Worm (Caenorhabditis elegans) whole organism, L1 larva: ENCODE data around the gene sdc-3.

ENCODE experiments used
- C04F5.9 ChIP-seq: sonication (generic microtip); optimal IDR thresholded peaks from 2 replicates; lab custom pipeline; 2016; ENCODE audit warnings: missing genetic modification characterization, missing compliant biosample characterization
- F16B12.6 ChIP-seq: fragments of 150-350 bp; optimal IDR thresholded peaks from 2 replicates; lab custom pipeline; 2014; ENCODE audit warnings: missing biosample characterization, missing genetic modification characterization
- Y116A8C.19 ChIP-seq: sonication (generic microtip); optimal IDR thresholded peaks from 2 replicates; lab custom pipeline; 2016; ENCODE audit warnings: missing compliant biosample characterization, missing genetic modification characterization, borderline replicate concordance
- alr-1 ChIP-seq: fragments of 200-800 bp; sonication (Bioruptor generic); optimal IDR thresholded peaks from 2 replicates; lab custom pipeline; 2018; ENCODE audit warnings: borderline replicate concordance, mild to moderate bottlenecking, missing genetic modification characterization, missing compliant biosample characterization
- ama-1 ChIP-seq: fragments of 150-350 bp; optimal IDR thresholded peaks from 2 replicates; lab custom pipeline; 2014
- ceh-8 ChIP-seq: fragments of 200-800 bp; sonication (Bioruptor generic); optimal IDR thresholded peaks from 2 replicates; lab custom pipeline; 2018; ENCODE audit warnings: mild to moderate bottlenecking, missing genetic modification characterization, moderate library complexity, missing compliant biosample characterization
- efl-1 ChIP-seq, 4 experiments: fragments of 150-350 bp; optimal IDR thresholded peaks in 3 of 4; peaks in 1 of 4; 1 replicate in 1 of 4; 2 replicates in 3 of 4; lab custom pipeline; 2014; ENCODE audit warnings: missing biosample characterization in 2 of 4, missing genetic modification characterization in 2 of 4, missing genetic modification reagents in 2 of 4
- efl-3 ChIP-seq: fragments of 200-800 bp; sonication (Bioruptor generic); optimal IDR thresholded peaks from 2 replicates; lab custom pipeline; 2018; ENCODE audit warnings: mild to moderate bottlenecking, missing genetic modification characterization, missing compliant biosample characterization
- elt-3 ChIP-seq, 6 experiments: fragments of 150-350 bp in 1 of 6; sonication (generic microtip); optimal IDR thresholded peaks; 2 replicates each; lab custom pipeline; 2017 to 2018; ENCODE audit warnings: missing biosample characterization in 6 of 6, missing genetic modification characterization in 6 of 6, inconsistent platforms in 1 of 6
- fos-1 ChIP-seq: fragments of 150-350 bp; optimal IDR thresholded peaks from 2 replicates; lab custom pipeline; 2014; ENCODE audit warnings: missing biosample characterization, missing genetic modification characterization
- grh-1 ChIP-seq: fragments of 200-800 bp; sonication (Bioruptor generic); IDR thresholded peaks from 2 replicates; pipeline ENCODE4 v1.3.6; 2022; ENCODE audit warnings: missing genetic modification reagents, missing genetic modification characterization, missing compliant biosample characterization
- isw-1 ChIP-seq: fragments of 200-800 bp; sonication (Bioruptor generic); IDR thresholded peaks from 2 replicates; pipeline ENCODE4 v1.3.6; 2022; ENCODE audit warnings: missing genetic modification characterization, missing compliant biosample characterization
- jun-1 ChIP-seq: fragments of 150-350 bp; optimal IDR thresholded peaks from 2 replicates; lab custom pipeline; 2014; ENCODE audit warnings: missing biosample characterization, missing genetic modification reagents, missing genetic modification characterization
- lin-13 ChIP-seq: fragments of 150-350 bp; optimal IDR thresholded peaks from 2 replicates; lab custom pipeline; 2014; ENCODE audit warnings: missing biosample characterization, missing genetic modification reagents, missing genetic modification characterization
- lin-14 ChIP-seq: fragments of 200-800 bp; sonication (Bioruptor generic); optimal IDR thresholded peaks from 2 replicates; lab custom pipeline; 2018; ENCODE audit warnings: mild to moderate bottlenecking, missing genetic modification characterization, moderate library complexity, missing compliant biosample characterization
- lin-35 ChIP-seq, 2 experiments: fragments of 150-350 bp; optimal IDR thresholded peaks; 2 replicates each; lab custom pipeline; 2014; ENCODE audit warnings: missing biosample characterization in 2 of 2, missing genetic modification characterization in 2 of 2, missing genetic modification reagents in 2 of 2
- nhr-19 ChIP-seq: fragments of 200-800 bp; sonication (Bioruptor generic); conservative IDR thresholded peaks from 2 replicates; pipeline ENCODE4 v1.3.6; 2022; ENCODE audit warnings: missing genetic modification characterization, missing compliant biosample characterization
- nhr-20 ChIP-seq: sonication (generic microtip); optimal IDR thresholded peaks from 2 replicates; lab custom pipeline; 2016; ENCODE audit warnings: mild to moderate bottlenecking, missing genetic modification characterization, missing compliant biosample characterization
- nhr-47 ChIP-seq: sonication (generic microtip); optimal IDR thresholded peaks from 2 replicates; lab custom pipeline; 2016; ENCODE audit warnings: mild to moderate bottlenecking, missing genetic modification characterization, moderate library complexity, missing compliant biosample characterization
- nhr-71 ChIP-seq: sonication (generic microtip); optimal IDR thresholded peaks from 2 replicates; lab custom pipeline; 2016; ENCODE audit warnings: mild to moderate bottlenecking, missing genetic modification characterization, moderate library complexity, missing compliant biosample characterization
- nhr-77 ChIP-seq: fragments of 150-350 bp; optimal IDR thresholded peaks from 2 replicates; lab custom pipeline; 2014; ENCODE audit warnings: missing biosample characterization, missing genetic modification characterization
- nhr-85 ChIP-seq: sonication (generic microtip); peaks from one replicate; lab custom pipeline; 2016; ENCODE audit warnings: missing genetic modification characterization, inconsistent platforms, missing compliant biosample characterization
- nhr-90 ChIP-seq: sonication (generic microtip); optimal IDR thresholded peaks from 2 replicates; lab custom pipeline; 2016; ENCODE audit warnings: mild to moderate bottlenecking, missing genetic modification characterization, missing compliant biosample characterization; ENCODE audit not compliant: poor library complexity
- pag-3 ChIP-seq: sonication (generic microtip); optimal IDR thresholded peaks from 2 replicates; lab custom pipeline; 2017; ENCODE audit warnings: missing genetic modification characterization, mild to moderate bottlenecking, missing compliant biosample characterization, antibody characterized with exemption, borderline replicate concordance; ENCODE audit not compliant: insufficient read depth
- pax-3 ChIP-seq: fragments of 200-800 bp; sonication (Bioruptor generic); optimal IDR thresholded peaks from 2 replicates; lab custom pipeline; 2018; ENCODE audit warnings: mild to moderate bottlenecking, missing genetic modification characterization, moderate library complexity, missing compliant biosample characterization
- skn-1 ChIP-seq: fragments of 150-350 bp; optimal IDR thresholded peaks from 2 replicates; lab custom pipeline; 2014; ENCODE audit warnings: missing biosample characterization, missing genetic modification characterization
- snpc-4 ChIP-seq: fragments of 150-350 bp; optimal IDR thresholded peaks from 2 replicates; lab custom pipeline; 2014; ENCODE audit warnings: missing biosample characterization, missing genetic modification characterization
- snu-23 ChIP-seq: sonication (generic microtip); optimal IDR thresholded peaks from 2 replicates; lab custom pipeline; 2016; ENCODE audit warnings: missing genetic modification characterization, missing compliant biosample characterization
- sox-4 ChIP-seq: sonication (generic microtip); optimal IDR thresholded peaks from 2 replicates; lab custom pipeline; 2016; ENCODE audit warnings: missing genetic modification characterization, missing compliant biosample characterization
- sup-37 ChIP-seq: fragments of 200-800 bp; sonication (Bioruptor generic); optimal IDR thresholded peaks from 2 replicates; lab custom pipeline; 2018; ENCODE audit warnings: mild to moderate bottlenecking, missing genetic modification characterization, missing compliant biosample characterization
- swsn-7 ChIP-seq: sonication (generic microtip); optimal IDR thresholded peaks from 2 replicates; lab custom pipeline; 2016; ENCODE audit warnings: missing genetic modification characterization, missing compliant biosample characterization
- unc-30 ChIP-seq: sonication (generic microtip); optimal IDR thresholded peaks from 2 replicates; lab custom pipeline; 2017; ENCODE audit warnings: missing biosample characterization, missing genetic modification characterization
- unc-86 ChIP-seq: sonication (generic microtip); optimal IDR thresholded peaks from 2 replicates; lab custom pipeline; 2016; ENCODE audit warnings: missing genetic modification characterization, missing compliant biosample characterization
- vab-15 ChIP-seq: sonication (generic microtip); optimal IDR thresholded peaks from 2 replicates; lab custom pipeline; 2017; ENCODE audit warnings: missing genotype, mild to moderate bottlenecking, missing genetic modification characterization, missing compliant biosample characterization
- zag-1 ChIP-seq: fragments of 150-350 bp; optimal IDR thresholded peaks from 2 replicates; lab custom pipeline; 2014; ENCODE audit warnings: missing biosample characterization, missing genetic modification characterization
- ztf-4 ChIP-seq: fragments of 150-350 bp; optimal IDR thresholded peaks from 2 replicates; lab custom pipeline; 2014; ENCODE audit warnings: missing biosample characterization, missing genetic modification characterization

sdc-3 gene

DNA sequence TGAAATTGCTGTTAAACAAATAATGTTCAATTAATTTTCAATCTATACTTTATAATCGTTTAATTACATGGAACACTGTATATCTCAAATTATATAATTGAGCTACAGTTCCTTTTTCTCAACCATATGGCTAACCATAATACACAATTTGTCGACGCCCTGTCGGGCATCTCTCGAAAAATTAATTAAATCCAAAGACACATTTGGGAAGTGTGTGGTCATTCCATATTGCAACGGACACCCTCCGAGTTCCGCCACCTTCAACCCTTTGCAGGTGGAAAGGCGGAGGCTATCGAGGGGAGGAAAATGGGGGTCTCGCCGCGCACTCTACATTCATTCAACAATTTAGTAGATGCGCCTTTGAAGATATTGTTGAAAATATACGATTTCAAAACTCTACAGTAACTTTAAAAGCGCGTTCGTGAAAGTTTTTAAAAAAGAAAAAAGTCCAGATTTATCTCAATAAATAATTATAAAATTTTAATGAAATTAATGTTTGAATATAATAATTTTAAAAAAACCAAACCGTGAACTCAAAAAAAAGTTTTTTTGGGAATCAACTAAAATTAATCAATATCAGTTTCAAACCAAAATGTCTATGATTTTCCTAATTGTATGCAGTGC lies 19.0 kb downstream of the sdc-3 start, which contains the start of gene F14H8.8 (continued):
- TF ChIP-seq ceh-8 (GFP tag; lab: Kevin White, UChicago) (no peak), F16B12.6 (tag; lab: Kevin White, UChicago) (no peak), snu-23 (GFP tag; lab: Kevin White, UChicago) (no peak), nhr-47 (tag; lab: Kevin White, UChicago) (peak; percentile 55), nhr-77 (tag; lab: Kevin White, UChicago) (no peak), nhr-90 (tag; lab: Kevin White, UChicago) (peak; percentile 77), vab-15 (tag; lab: Kevin White, UChicago) (no peak), swsn-7 (peak; percentile 43), grh-1 (GFP tag; lab: Robert Waterston, UW) (peak; percentile 49; the same call in 1 of the 2 replicates), nhr-20 (tag; lab: Kevin White, UChicago) (peak; percentile 35), unc-86 (tag; lab: Kevin White, UChicago) (no peak), C04F5.9 (tag; lab: Kevin White, UChicago) (no peak), pax-3 (tag; lab: Kevin White, UChicago) (no peak), efl-1 (optimal IDR thresholded peaks at IDR 0.05; lab: Kevin White, UChicago) (peak in 1 of 2 experiments; percentile 22), efl-1 (GFP tag; optimal IDR thresholded peaks at IDR 0.05 in 1 of 2; lab: Kevin White, UChicago) (no peak), ama-1 (lab: Kevin White, UChicago) (no peak), snpc-4 (tag; lab: Kevin White, UChicago) (peak; percentile 97), efl-3 (no peak), nhr-85 (tag; lab: Kevin White, UChicago) (peak; percentile 78)

DNA sequence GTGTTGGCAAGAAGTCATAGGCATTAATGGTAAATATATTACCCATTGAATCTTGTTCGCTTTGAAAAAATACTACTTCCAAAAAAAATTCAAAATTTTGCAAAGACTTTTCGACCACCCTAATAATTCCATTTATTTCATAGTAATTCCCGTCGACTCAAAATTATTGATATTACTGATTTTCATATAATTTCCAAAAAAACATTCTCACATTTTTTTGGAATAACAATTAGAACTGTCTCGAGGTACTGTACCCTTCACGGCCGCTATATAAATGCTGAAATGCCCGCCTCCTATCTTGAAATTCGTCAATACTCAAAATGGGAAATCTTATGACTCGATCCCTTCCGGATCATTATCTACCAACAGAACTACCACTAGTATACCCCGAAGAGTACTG lies 24.5 kb downstream of the sdc-3 start, which contains the start of gene F14H8.4:
Gene F14H8.4 (plus strand): TSS at position 301 of the 400 bp plus-strand sequence.
- TF ChIP-seq ceh-8 (GFP tag; lab: Kevin White, UChicago) (peak; percentile 58), snpc-4 (tag; lab: Kevin White, UChicago) (no peak), nhr-77 (tag; lab: Kevin White, UChicago) (no peak), skn-1 (tag; lab: Kevin White, UChicago) (no peak)

DNA sequence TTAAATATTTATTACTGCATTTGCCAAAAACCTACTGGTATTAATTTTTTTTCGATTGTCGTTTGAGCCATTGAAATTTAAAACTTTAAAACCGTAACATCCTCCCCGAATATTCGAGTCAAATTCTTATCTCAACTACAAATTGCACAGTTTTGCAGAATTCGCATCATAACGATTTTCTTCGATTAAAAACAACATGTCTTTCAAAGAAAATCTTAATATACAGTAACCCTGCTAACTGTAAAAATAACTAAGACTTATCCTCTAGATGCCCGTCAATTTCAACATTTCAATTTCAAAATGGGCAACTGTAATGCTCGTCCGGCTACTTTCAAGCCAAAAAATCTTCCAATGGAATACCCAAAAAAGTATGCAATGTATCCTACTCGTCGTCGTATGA lies 27.3 kb downstream of the sdc-3 start, which contains the start of gene F14H8.5:
Gene F14H8.5 (plus strand): TSS at position 301 of the 400 bp plus-strand sequence.
- TF ChIP-seq Y116A8C.19 (tag; lab: Kevin White, UChicago) (no peak), jun-1 (tag; lab: Kevin White, UChicago) (no peak), lin-13 (GFP tag; lab: Kevin White, UChicago) (no peak), skn-1 (tag; lab: Kevin White, UChicago) (no peak), pag-3 (tag; lab: Kevin White, UChicago) (no peak), isw-1 (GFP tag; lab: Robert Waterston, UW) (no peak), ztf-4 (tag; lab: Kevin White, UChicago) (no peak), nhr-19 (GFP tag; lab: Robert Waterston, UW) (no peak), alr-1 (no peak)

DNA sequence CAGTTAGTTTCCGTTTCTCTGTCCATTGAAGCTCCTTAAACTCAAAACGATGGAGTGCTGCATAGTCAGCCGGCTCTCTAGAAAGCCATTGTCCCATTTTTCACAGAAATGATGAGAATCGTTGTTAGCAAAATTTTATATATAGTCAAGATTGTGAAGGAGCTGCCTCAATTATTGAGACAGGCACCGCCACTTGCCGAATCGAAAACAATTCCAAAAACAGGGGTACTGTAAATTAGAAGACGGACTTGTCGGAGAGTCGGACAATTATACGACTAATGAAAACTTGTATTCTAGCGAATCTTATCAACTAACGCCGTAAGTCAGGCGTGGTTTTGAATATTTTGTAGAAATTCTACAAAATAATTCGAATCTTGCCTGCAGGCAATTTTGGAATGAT lies 27.8 kb downstream of the sdc-3 start, which contains the start of gene F14H8.2:
Gene F14H8.2 (minus strand): TSS at position 101 of the 400 bp plus-strand sequence.
- TF ChIP-seq nhr-77 (tag; lab: Kevin White, UChicago) (no peak), fos-1 (tag; lab: Kevin White, UChicago) (no peak), vab-15 (tag; lab: Kevin White, UChicago) (no peak), ceh-8 (GFP tag; lab: Kevin White, UChicago) (peak; percentile 1), efl-1 (optimal IDR thresholded peaks at IDR 0.05; lab: Kevin White, UChicago) (no peak), efl-1 (GFP tag; optimal IDR thresholded peaks at IDR 0.05 in 1 of 2; lab: Kevin White, UChicago) (peak in 1 of 2 experiments; percentile 59)

DNA sequence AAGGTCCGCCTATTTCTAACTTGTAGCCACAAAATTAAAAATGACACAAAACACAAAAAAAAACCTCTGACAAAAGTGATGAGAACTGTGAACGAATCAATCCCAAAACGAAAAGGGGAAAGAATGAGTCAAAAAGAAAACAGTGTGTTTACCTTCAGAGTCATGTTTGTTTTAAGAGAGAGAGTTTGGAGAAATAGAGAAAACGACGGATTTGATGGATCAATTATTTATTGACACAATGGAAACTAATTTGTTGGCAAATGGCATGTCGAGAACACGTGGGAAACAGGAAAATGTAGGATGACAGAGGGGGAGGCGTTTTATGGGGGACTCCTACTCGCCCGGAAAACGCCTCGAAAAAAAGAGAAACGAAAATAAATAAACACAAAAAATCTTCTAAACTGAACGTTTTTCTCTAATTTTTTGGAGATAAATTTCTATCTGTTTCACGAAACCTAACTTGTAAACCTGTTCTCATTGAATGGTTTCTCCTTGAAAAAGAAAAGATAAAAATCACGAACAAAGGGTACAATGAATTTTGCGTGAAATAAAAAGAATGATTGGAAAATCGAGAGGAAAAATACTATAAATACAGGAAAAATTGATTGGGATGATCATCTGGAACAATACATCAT lies 31.1 kb downstream of the sdc-3 start:
- no peak for TF ChIP-seq skn-1 (tag; lab: Kevin White, UChicago)
- no peak for TF ChIP-seq ama-1 (lab: Kevin White, UChicago)
- no peak for TF ChIP-seq zag-1
- peak; percentile 86 for TF ChIP-seq nhr-85 (tag; lab: Kevin White, UChicago)
- peak; percentile 60 for TF ChIP-seq lin-14 (GFP tag; lab: Kevin White, UChicago)
- TF ChIP-seq grh-1 (GFP tag; lab: Robert Waterston, UW): 0 out of 2 replicates have a peak, but pooled peaks have one; percentile 26
- no peak for TF ChIP-seq sup-37 (GFP tag; lab: Kevin White, UChicago)
- TF ChIP-seq unc-30: no peak
- no peak for TF ChIP-seq lin-35 (GFP tag; optimal IDR thresholded peaks at IDR 0.05; lab: Kevin White, UChicago)
- no peak for TF ChIP-seq efl-3
- TF ChIP-seq sox-4 (tag; lab: Kevin White, UChicago): no peak
- TF ChIP-seq snpc-4 (tag; lab: Kevin White, UChicago): no peak
- TF ChIP-seq elt-3 (tag; optimal IDR thresholded peaks at IDR 0.05; lab: Kevin White, UChicago): peak in 1 of 6 experiments; percentile 16
- peak; percentile 2 for TF ChIP-seq nhr-71 (tag; lab: Kevin White, UChicago)
- TF ChIP-seq, all 84 proteins: peak for 5
